Fruit fly (Drosophila melanogaster) whole organism, embryonic: ENCODE results near the gene cd.
A peak's percentile ranks its signal among the peaks of the same experiment; 100 is the strongest.

Experiments used
- CG10565 ChIP-seq: fragments of 200-800 bp; sonication (Bioruptor generic); optimal IDR thresholded peaks from 3 replicates; lab custom pipeline; 2016; ENCODE audit warnings: missing biosample characterization, mild to moderate bottlenecking, missing genetic modification characterization
- CG12104 ChIP-seq: fragments of 200-800 bp; sonication (Bioruptor generic); optimal IDR thresholded peaks from 3 replicates; lab custom pipeline; 2016; ENCODE audit warnings: missing biosample characterization, missing genetic modification characterization
- CG12236 ChIP-seq: fragments of 200-800 bp; sonication (Bioruptor generic); optimal IDR thresholded peaks from 2 replicates; lab custom pipeline; 2016; ENCODE audit warnings: missing biosample characterization, missing genetic modification characterization
- CG14441 ChIP-seq: fragments of 200-800 bp; sonication (Bioruptor generic); IDR thresholded peaks from 2 replicates; pipeline ENCODE4 v1.3.6; 2022; ENCODE audit warnings: missing biosample characterization, missing genetic modification characterization
- CG14710 ChIP-seq: fragments of 200-800 bp; sonication (Bioruptor generic); optimal IDR thresholded peaks from 3 replicates; lab custom pipeline; 2019; ENCODE audit warnings: missing biosample characterization, mild to moderate bottlenecking, missing genetic modification characterization, moderate library complexity
- CG14965 ChIP-seq: fragments of 200-800 bp; sonication (Bioruptor generic); optimal IDR thresholded peaks from 2 replicates; lab custom pipeline; 2016; ENCODE audit warnings: missing biosample characterization, missing genetic modification characterization, borderline replicate concordance
- CG1647 ChIP-seq: fragments of 200-800 bp; sonication (Bioruptor generic); optimal IDR thresholded peaks from 3 replicates; lab custom pipeline; 2016; ENCODE audit warnings: missing biosample characterization, missing genetic modification characterization
- CG17361 ChIP-seq: fragments of 200-800 bp; sonication (Bioruptor generic); IDR thresholded peaks from 3 replicates; pipeline ENCODE4 v1.3.6; 2022; ENCODE audit warnings: missing biosample characterization, missing genetic modification characterization
- CG17568 ChIP-seq: fragments of 200-800 bp; sonication (Bioruptor generic); optimal IDR thresholded peaks from 2 replicates; lab custom pipeline; 2018; ENCODE audit warnings: missing biosample characterization, mild to moderate bottlenecking, missing genetic modification characterization, moderate library complexity
- CG30020 ChIP-seq: fragments of 200-800 bp; optimal IDR thresholded peaks from 2 replicates; lab custom pipeline; 2019; ENCODE audit warnings: missing biosample characterization, mild to moderate bottlenecking, missing genetic modification characterization, moderate library complexity
- CG30431 ChIP-seq: fragments of 200-800 bp; sonication (Bioruptor generic); optimal IDR thresholded peaks from 2 replicates; lab custom pipeline; 2017; ENCODE audit warnings: missing biosample characterization, missing genetic modification characterization
- CG3847 ChIP-seq: fragments of 200-800 bp; sonication (Bioruptor generic); IDR thresholded peaks from 2 replicates; pipeline ENCODE4 v1.3.6; 2022; ENCODE audit warnings: missing biosample characterization, missing genetic modification characterization
- CG4328 ChIP-seq: fragments of 200-800 bp; sonication (Bioruptor generic); optimal IDR thresholded peaks from 3 replicates; lab custom pipeline; 2017; ENCODE audit warnings: missing biosample characterization, missing genetic modification reagents, missing genetic modification characterization
- CG4360 ChIP-seq: fragments of 200-800 bp; sonication (Bioruptor generic); IDR thresholded peaks from 2 replicates; pipeline ENCODE4 v1.3.6; 2022; ENCODE audit warnings: missing biosample characterization, missing genetic modification characterization
- CG6813 ChIP-seq: fragments of 200-800 bp; sonication (Bioruptor generic); optimal IDR thresholded peaks from 2 replicates; lab custom pipeline; 2017; ENCODE audit warnings: missing biosample characterization, missing genetic modification characterization, mild to moderate bottlenecking, moderate library complexity, missing genetic modification reagents
- CG7745 ChIP-seq: fragments of 200-800 bp; sonication (Bioruptor generic); optimal IDR thresholded peaks from 2 replicates; lab custom pipeline; 2018; ENCODE audit warnings: missing biosample characterization, mild to moderate bottlenecking, missing genetic modification characterization, moderate library complexity
- CG7839 ChIP-seq: fragments of 200-800 bp; sonication (Bioruptor generic); optimal IDR thresholded peaks from 3 replicates; lab custom pipeline; 2018; ENCODE audit warnings: missing biosample characterization, mild to moderate bottlenecking, missing genetic modification characterization, moderate library complexity
- Dip2 ChIP-seq: fragments of 200-800 bp; sonication (Bioruptor generic); IDR thresholded peaks from 2 replicates; pipeline ENCODE4 v1.3.6; 2022; ENCODE audit warnings: missing biosample characterization, missing genetic modification characterization
- Dip3 ChIP-seq: fragments of 200-800 bp; sonication (Bioruptor generic); optimal IDR thresholded peaks from 3 replicates; lab custom pipeline; 2016; ENCODE audit warnings: missing biosample characterization, missing genetic modification characterization
- Dll ChIP-seq: fragments of 200-800 bp; sonication (Bioruptor generic); IDR thresholded peaks from 4 replicates; pipeline ENCODE4 v1.3.6; 2022; ENCODE audit warnings: missing biosample characterization, missing genetic modification characterization; ENCODE audit not compliant: partially characterized antibody
- E2f1 ChIP-seq: fragments of 200-800 bp; sonication (Bioruptor generic); IDR thresholded peaks from 2 replicates; pipeline ENCODE4 v1.3.6; 2022; ENCODE audit warnings: missing biosample characterization, missing genetic modification characterization
- HLH4C ChIP-seq: fragments of 200-800 bp; sonication (Bioruptor generic); IDR thresholded peaks from 3 replicates; pipeline ENCODE4 v1.3.6; 2022; ENCODE audit warnings: missing biosample characterization, missing genetic modification characterization; ENCODE audit not compliant: partially characterized antibody
- HmgD ChIP-seq: fragments of 200-800 bp; sonication (Bioruptor generic); optimal IDR thresholded peaks from 3 replicates; lab custom pipeline; 2016; ENCODE audit warnings: missing biosample characterization, missing genetic modification characterization
- HmgZ ChIP-seq: fragments of 200-800 bp; sonication (Bioruptor generic); optimal IDR thresholded peaks from 2 replicates; lab custom pipeline; 2018; ENCODE audit warnings: missing biosample characterization, mild to moderate bottlenecking, missing genetic modification characterization
- NFAT ChIP-seq: fragments of 200-800 bp; sonication (Bioruptor generic); IDR thresholded peaks from 2 replicates; pipeline ENCODE4 v1.3.6; 2022; ENCODE audit warnings: missing biosample characterization, missing genetic modification characterization
- Sry-β ChIP-seq: fragments of 200-800 bp; sonication (Bioruptor generic); optimal IDR thresholded peaks from 2 replicates; lab custom pipeline; 2018; ENCODE audit warnings: missing biosample characterization, mild to moderate bottlenecking, missing genetic modification characterization, moderate library complexity
- bbx ChIP-seq: fragments of 200-800 bp; sonication (Bioruptor generic); IDR thresholded peaks from 2 replicates; pipeline ENCODE4 v1.3.6; 2022; ENCODE audit warnings: missing biosample characterization, missing genetic modification characterization; ENCODE audit not compliant: partially characterized antibody
- bowl ChIP-seq: fragments of 200-800 bp; sonication (Bioruptor generic); IDR thresholded peaks from 2 replicates; pipeline ENCODE4 v1.3.6; 2022; ENCODE audit warnings: missing biosample characterization, missing genetic modification characterization
- cas ChIP-seq: fragments of 200-800 bp; sonication (Bioruptor generic); IDR thresholded peaks from 2 replicates; pipeline ENCODE4 v1.3.6; 2022; ENCODE audit warnings: missing biosample characterization, missing genetic modification characterization
- crol ChIP-seq: fragments of 200-800 bp; sonication (Bioruptor generic); IDR thresholded peaks from 2 replicates; pipeline ENCODE4 v1.3.6; 2022; ENCODE audit warnings: missing biosample characterization, missing genetic modification characterization
- da ChIP-seq: fragments of 200-800 bp; sonication (Bioruptor generic); optimal IDR thresholded peaks from 2 replicates; lab custom pipeline; 2016; ENCODE audit warnings: missing biosample characterization, missing genetic modification characterization
- dati ChIP-seq: fragments of 200-800 bp; sonication (Bioruptor generic); IDR thresholded peaks from 2 replicates; pipeline ENCODE4 v1.3.6; 2022; ENCODE audit warnings: missing biosample characterization, missing genetic modification characterization
- dimm ChIP-seq: fragments of 200-800 bp; sonication (Bioruptor generic); IDR thresholded peaks from 2 replicates; pipeline ENCODE4 v1.3.6; 2022; ENCODE audit warnings: missing biosample characterization, missing genetic modification characterization
- fu2 ChIP-seq: fragments of 200-800 bp; sonication (Bioruptor generic); optimal IDR thresholded peaks from 2 replicates; lab custom pipeline; 2016; ENCODE audit warnings: missing biosample characterization, missing genetic modification characterization
- gcm ChIP-seq: fragments of 200-800 bp; sonication (Bioruptor generic); optimal IDR thresholded peaks from 2 replicates; lab custom pipeline; 2019; ENCODE audit warnings: missing biosample characterization, mild to moderate bottlenecking, missing genetic modification characterization, moderate library complexity
- grau ChIP-seq: fragments of 200-800 bp; optimal IDR thresholded peaks from 3 replicates; lab custom pipeline; 2019; ENCODE audit warnings: missing biosample characterization, mild to moderate bottlenecking, missing genetic modification characterization, moderate library complexity
- gsb ChIP-seq: fragments of 200-800 bp; sonication (Bioruptor generic); IDR thresholded peaks from 2 replicates; pipeline ENCODE4 v1.3.6; 2022; ENCODE audit warnings: missing biosample characterization, missing genetic modification characterization
- kni ChIP-seq: fragments of 200-800 bp; sonication (Bioruptor generic); optimal IDR thresholded peaks from 3 replicates; lab custom pipeline; 2017; ENCODE audit warnings: mild to moderate bottlenecking, missing biosample characterization, missing genetic modification reagents, missing genetic modification characterization
- knrl ChIP-seq: fragments of 200-800 bp; sonication (Bioruptor generic); IDR thresholded peaks from 3 replicates; pipeline ENCODE4 v1.3.6; 2022; ENCODE audit warnings: missing biosample characterization, missing genetic modification characterization; ENCODE audit not compliant: partially characterized antibody
- mirr ChIP-seq: fragments of 200-800 bp; sonication (Bioruptor generic); optimal IDR thresholded peaks from 3 replicates; lab custom pipeline; 2018; ENCODE audit warnings: missing biosample characterization, mild to moderate bottlenecking, missing genetic modification characterization
- nerfin-2 ChIP-seq: fragments of 200-800 bp; sonication (Bioruptor generic); IDR thresholded peaks from 2 replicates; pipeline ENCODE4 v1.3.6; 2022; ENCODE audit warnings: missing biosample characterization, missing genetic modification characterization; ENCODE audit not compliant: partially characterized antibody
- nmo ChIP-seq: fragments of 200-800 bp; sonication (Bioruptor generic); optimal IDR thresholded peaks from 2 replicates; lab custom pipeline; 2018; ENCODE audit warnings: missing biosample characterization, mild to moderate bottlenecking, missing genetic modification characterization, moderate library complexity
- pan ChIP-seq, 4 experiments: fragments of >200 bp in 3 of 4; fragments of 200-800 bp in 1 of 4; sonication (Bioruptor generic) in 1 of 4; optimal IDR thresholded peaks in 3 of 4; IDR thresholded peaks in 1 of 4; 2 replicates each; pipeline versions ENCODE4 v1.3.6 to Lab custom; 2017 to 2022; ENCODE audit warnings: missing biosample characterization in 2 of 4, missing genetic modification characterization in 2 of 4, mixed read lengths in 1 of 4
- schlank ChIP-seq: fragments of 200-800 bp; sonication (Bioruptor generic); optimal IDR thresholded peaks from 2 replicates; lab custom pipeline; 2018; ENCODE audit warnings: missing biosample characterization, mild to moderate bottlenecking, missing genetic modification characterization
- scrt ChIP-seq: fragments of 200-800 bp; sonication (Bioruptor generic); optimal IDR thresholded peaks from 2 replicates; lab custom pipeline; 2018; ENCODE audit warnings: missing biosample characterization, mild to moderate bottlenecking, missing genetic modification characterization, moderate library complexity
- slbo ChIP-seq: fragments of 200-800 bp; sonication (Bioruptor generic); IDR thresholded peaks from 2 replicates; pipeline ENCODE4 v1.3.6; 2022; ENCODE audit warnings: missing biosample characterization, missing genetic modification characterization
- so ChIP-seq: fragments of 200-800 bp; sonication (Bioruptor generic); IDR thresholded peaks from 3 replicates; pipeline ENCODE4 v1.3.6; 2022; ENCODE audit warnings: missing biosample characterization, missing genetic modification characterization
- tll ChIP-seq, 2 experiments: fragments of 200-800 bp in 1 of 2; fragments of >200 bp in 1 of 2; sonication (Bioruptor generic) in 1 of 2; optimal IDR thresholded peaks; 2 replicates each; lab custom pipeline; 2017 to 2019; ENCODE audit warnings: missing biosample characterization in 2 of 2, missing genetic modification characterization in 2 of 2, mild to moderate bottlenecking in 1 of 2, moderate library complexity in 1 of 2
- tup ChIP-seq: fragments of 200-800 bp; sonication (Bioruptor generic); optimal IDR thresholded peaks from 2 replicates; lab custom pipeline; 2016; ENCODE audit warnings: missing biosample characterization, mild to moderate bottlenecking, missing genetic modification characterization, moderate library complexity
- wek ChIP-seq: fragments of 200-800 bp; sonication (Bioruptor generic); optimal IDR thresholded peaks from 3 replicates; lab custom pipeline; 2018; ENCODE audit warnings: missing biosample characterization, mild to moderate bottlenecking, missing genetic modification characterization, moderate library complexity

cd gene

dm6 chr3R:22690311-22690710 is 4.4 kb upstream of the cd start, which contains the start of the genes wfs1 and Nup133 (continued):
- TF ChIP-seq CG17361 (no peak; the same call in 1 of the 3 replicates), dimm (GFP tag; lab: Robert Waterston, UW) (no peak), Dip3 (GFP tag; lab: Kevin White, UChicago) (no peak), CG7745 (tag; lab: Kevin White, UChicago) (no peak), scrt (GFP tag; lab: Kevin White, UChicago) (no peak), pan (optimal IDR thresholded peaks at IDR 0.05; lab: Kevin White, UChicago) (no peak), pan (GFP tag; optimal IDR thresholded peaks at IDR 0.05 in 1 of 2, IDR thresholded peaks at IDR 0.05 in 1 of 2) (peak in 1 of 2 experiments; percentile 70), E2f1 (GFP tag; lab: Robert Waterston, UW) (peak; percentile 65), cas (GFP tag; lab: Robert Waterston, UW) (no peak), CG12104 (GFP tag; lab: Kevin White, UChicago) (peak; percentile 35), bowl (GFP tag; lab: Robert Waterston, UW) (no peak), Dll (GFP tag; lab: Robert Waterston, UW) (peak; percentile 97), CG14965 (GFP tag; lab: Kevin White, UChicago) (no peak), knrl (GFP tag; lab: Robert Waterston, UW) (peak; percentile 90), CG12236 (no peak), kni (GFP tag; lab: Kevin White, UChicago) (no peak), Dip2 (no peak), CG4360 (GFP tag; lab: Robert Waterston, UW) (no peak), tup (GFP tag; lab: Kevin White, UChicago) (no peak), HmgD (no peak), CG1647 (no peak), fu2 (GFP tag; lab: Kevin White, UChicago) (no peak), CG17568 (GFP tag; lab: Kevin White, UChicago) (no peak), CG6813 (GFP tag; lab: Kevin White, UChicago) (peak; percentile 31), CG30020 (no peak), gcm (no peak), CG4328 (peak; percentile 62), bbx (GFP tag; lab: Robert Waterston, UW) (peak; percentile 32; the same call in 1 of the 2 replicates), CG14441 (GFP tag; lab: Robert Waterston, UW) (no peak), wek (GFP tag; lab: Kevin White, UChicago) (no peak), nmo (GFP tag; lab: Kevin White, UChicago) (peak; percentile 91), crol (no peak), mirr (GFP tag; lab: Kevin White, UChicago) (no peak), dati (GFP tag; lab: Robert Waterston, UW) (no peak), Sry-β (GFP tag; lab: Kevin White, UChicago) (no peak), CG7839 (no peak), grau (peak; percentile 88), CG30431 (GFP tag; lab: Kevin White, UChicago) (no peak), slbo (GFP tag; lab: Robert Waterston, UW) (peak; percentile 77), so (no peak), HLH4C (GFP tag; lab: Robert Waterston, UW) (peak; percentile 86), NFAT (GFP tag; lab: Robert Waterston, UW) (0 out of 2 replicates have a peak, but pooled peaks have one; percentile 40), CG14710 (tag; lab: Kevin White, UChicago) (peak; percentile 93), gsb (no peak), CG3847 (GFP tag; lab: Robert Waterston, UW) (peak; percentile 75), schlank (tag; lab: Kevin White, UChicago) (no peak), HmgZ (tag; lab: Kevin White, UChicago) (peak; percentile 79), CG10565 (GFP tag; lab: Kevin White, UChicago) (no peak), nerfin-2 (peak; percentile 58), da (GFP tag; lab: Kevin White, UChicago) (no peak), tll (GFP tag; optimal IDR thresholded peaks at IDR 0.05; lab: Kevin White, UChicago) (peak in 1 of 2 experiments; percentile 43)
